Worm (Caenorhabditis elegans) whole organism, L4 larva: ENCODE measurements around the gene rbm-26.
A peak's percentile ranks its signal among the peaks of the same experiment; 100 is the strongest.

Experiments used
- D1046.2 ChIP-seq: fragments of 200-800 bp; sonication (Bioruptor generic); IDR thresholded peaks from 2 replicates; pipeline ENCODE4 v1.3.6; 2022; ENCODE audit warnings: missing genetic modification characterization, missing compliant biosample characterization
- F44E2.7 ChIP-seq: fragments of 200-800 bp; sonication (Bioruptor generic); IDR thresholded peaks from 2 replicates; pipeline ENCODE4 v2.1.2; 2022; ENCODE audit warnings: missing genetic modification characterization, missing compliant biosample characterization
- T26A8.4 ChIP-seq: fragments of 200-800 bp; sonication (Bioruptor generic); IDR thresholded peaks from 2 replicates; pipeline ENCODE4 v1.3.6; 2022; ENCODE audit warnings: missing genetic modification characterization, missing compliant biosample characterization
- Y75B8A.6 ChIP-seq: fragments of 200-800 bp; sonication (Bioruptor generic); IDR thresholded peaks from 2 replicates; pipeline ENCODE4 v1.3.6; 2022; ENCODE audit warnings: missing genetic modification reagents, missing genetic modification characterization, missing compliant biosample characterization
- aha-1 ChIP-seq: fragments of 150-350 bp; peaks from one replicate; lab custom pipeline; 2014; ENCODE audit warnings: missing biosample characterization, missing genetic modification characterization
- arid-1 ChIP-seq: fragments of 200-800 bp; sonication (Bioruptor generic); conservative IDR thresholded peaks from 2 replicates; pipeline ENCODE4 v1.3.6; 2022; ENCODE audit warnings: missing genetic modification reagents, missing genetic modification characterization, missing compliant biosample characterization
- attf-4 ChIP-seq: sonication (generic microtip); optimal IDR thresholded peaks from 3 replicates; lab custom pipeline; 2017; ENCODE audit warnings: missing biosample characterization, missing genetic modification characterization
- daf-16 ChIP-seq, 3 experiments: sonication (generic microtip); optimal IDR thresholded peaks; 2 replicates each; lab custom pipeline; 2016 to 2017; ENCODE audit warnings: missing genetic modification characterization in 3 of 3, missing genetic modification reagents in 3 of 3, mild to moderate bottlenecking in 2 of 3, missing compliant biosample characterization in 2 of 3, missing biosample characterization in 1 of 3, moderate library complexity in 1 of 3
- daf-19 ChIP-seq: fragments of 200-800 bp; sonication (Bioruptor generic); conservative IDR thresholded peaks from 2 replicates; pipeline ENCODE4 v1.3.6; 2022; ENCODE audit warnings: missing genetic modification characterization, missing compliant biosample characterization
- dmd-6 ChIP-seq: fragments of 200-800 bp; sonication (Bioruptor generic); IDR thresholded peaks from 2 replicates; pipeline ENCODE4 v1.3.6; 2022; ENCODE audit warnings: missing genetic modification reagents, missing genetic modification characterization, missing compliant biosample characterization
- dpl-1 ChIP-seq: fragments of 150-350 bp; optimal IDR thresholded peaks from 2 replicates; lab custom pipeline; 2014; ENCODE audit warnings: missing biosample characterization, missing genetic modification reagents, missing genetic modification characterization
- egl-43 ChIP-seq: fragments of 200-800 bp; sonication (Bioruptor generic); IDR thresholded peaks from 2 replicates; pipeline ENCODE4 v1.3.6; 2022; ENCODE audit warnings: missing genetic modification reagents, missing genetic modification characterization, missing compliant biosample characterization
- hlh-11 ChIP-seq: fragments of 200-800 bp; sonication (Bioruptor generic); optimal IDR thresholded peaks from 2 replicates; lab custom pipeline; 2018; ENCODE audit warnings: mild to moderate bottlenecking, missing genetic modification characterization, missing compliant biosample characterization
- hmg-1.1 ChIP-seq: fragments of 200-800 bp; sonication (Bioruptor generic); IDR thresholded peaks from 2 replicates; pipeline ENCODE4 v1.3.6; 2022; ENCODE audit warnings: missing genetic modification reagents, missing genetic modification characterization, missing compliant biosample characterization
- lim-7 ChIP-seq: fragments of 200-800 bp; sonication (Bioruptor generic); IDR thresholded peaks from 2 replicates; pipeline ENCODE4 v1.3.6; 2022; ENCODE audit warnings: missing genetic modification characterization, missing compliant biosample characterization
- lin-1 ChIP-seq: fragments of 200-800 bp; sonication (Bioruptor generic); IDR thresholded peaks from 2 replicates; pipeline ENCODE4 v1.3.6; 2022; ENCODE audit warnings: missing genetic modification reagents, missing genetic modification characterization, missing compliant biosample characterization
- lin-15B ChIP-seq: fragments of 150-350 bp; sonication (generic microtip); optimal IDR thresholded peaks from 3 replicates; lab custom pipeline; 2014; ENCODE audit warnings: missing biosample characterization, missing genetic modification characterization
- lin-39 ChIP-seq: fragments of 150-350 bp; optimal IDR thresholded peaks from 2 replicates; lab custom pipeline; 2014; ENCODE audit warnings: missing biosample characterization, missing genetic modification reagents, missing genetic modification characterization
- lsy-2 ChIP-seq, 2 experiments: fragments of 150-350 bp in 1 of 2; sonication (generic microtip) in 1 of 2; optimal IDR thresholded peaks; 2 replicates each; lab custom pipeline; 2014 to 2017; ENCODE audit warnings: missing biosample characterization in 2 of 2, missing genetic modification characterization in 2 of 2
- madf-5 ChIP-seq, 2 experiments: fragments of 200-800 bp; sonication (Bioruptor generic); IDR thresholded peaks; 2 replicates each; pipeline ENCODE4 v1.3.6; 2022; ENCODE audit warnings: missing compliant biosample characterization in 2 of 2, missing genetic modification characterization in 2 of 2
- madf-9 ChIP-seq: fragments of 200-800 bp; sonication (Bioruptor generic); conservative IDR thresholded peaks from 2 replicates; pipeline ENCODE4 v1.3.6; 2022; ENCODE audit warnings: missing genetic modification reagents, missing genetic modification characterization, missing compliant biosample characterization
- mep-1 ChIP-seq: fragments of 150-350 bp; sonication (generic microtip); optimal IDR thresholded peaks from 3 replicates; lab custom pipeline; 2014; ENCODE audit warnings: missing biosample characterization, missing genetic modification characterization
- mes-2 ChIP-seq: sonication (generic microtip); optimal IDR thresholded peaks from 2 replicates; lab custom pipeline; 2016; ENCODE audit warnings: missing genotype, mild to moderate bottlenecking, missing genetic modification characterization, missing compliant biosample characterization; ENCODE audit not compliant: poor library complexity, severe bottlenecking
- mxl-2 ChIP-seq: fragments of 200-800 bp; sonication (Bioruptor generic); conservative IDR thresholded peaks from 2 replicates; pipeline ENCODE4 v1.3.6; 2022; ENCODE audit warnings: missing genetic modification reagents, missing genetic modification characterization, missing compliant biosample characterization
- nhr-10 ChIP-seq: fragments of 150-350 bp; optimal IDR thresholded peaks from 2 replicates; lab custom pipeline; 2014; ENCODE audit warnings: missing biosample characterization, missing genetic modification characterization
- nhr-237 ChIP-seq: sonication (generic microtip); optimal IDR thresholded peaks from 2 replicates; lab custom pipeline; 2017; ENCODE audit warnings: missing biosample characterization, missing genetic modification characterization
- nhr-28 ChIP-seq: fragments of 150-350 bp; optimal IDR thresholded peaks from 2 replicates; lab custom pipeline; 2014; ENCODE audit warnings: missing biosample characterization, missing genetic modification characterization
- nhr-42 ChIP-seq: fragments of 200-800 bp; sonication (Bioruptor generic); IDR thresholded peaks from 2 replicates; pipeline ENCODE4 v1.3.6; 2022; ENCODE audit warnings: missing genetic modification characterization, missing compliant biosample characterization
- nhr-48 ChIP-seq: sonication (generic microtip); optimal IDR thresholded peaks from 2 replicates; lab custom pipeline; 2016; ENCODE audit warnings: mild to moderate bottlenecking, missing genetic modification characterization, missing compliant biosample characterization
- nhr-6 ChIP-seq: fragments of 150-350 bp; optimal IDR thresholded peaks from 2 replicates; lab custom pipeline; 2014; ENCODE audit warnings: missing biosample characterization, missing genetic modification characterization
- nhr-77 ChIP-seq: fragments of 150-350 bp; optimal IDR thresholded peaks from 2 replicates; lab custom pipeline; 2014; ENCODE audit warnings: missing biosample characterization, missing genetic modification characterization
- pha-4 ChIP-seq, 2 experiments: fragments of 150-350 bp in 1 of 2; fragments of 200-800 bp in 1 of 2; sonication (Bioruptor generic) in 1 of 2; IDR thresholded peaks in 1 of 2; optimal IDR thresholded peaks in 1 of 2; 2 replicates each; pipeline versions ENCODE4 v1.3.6 to Lab custom; 2014 to 2022; ENCODE audit warnings: missing genetic modification characterization in 2 of 2, missing genetic modification reagents in 2 of 2, missing biosample characterization in 1 of 2, missing compliant biosample characterization in 1 of 2
- rbr-2 ChIP-seq: sonication (generic microtip); optimal IDR thresholded peaks from 2 replicates; lab custom pipeline; 2016; ENCODE audit warnings: missing genotype, missing genetic modification characterization, missing compliant biosample characterization
- set-16 ChIP-seq: fragments of 200-800 bp; sonication (Bioruptor generic); IDR thresholded peaks from 2 replicates; pipeline ENCODE4 v1.3.6; 2022; ENCODE audit warnings: missing genetic modification reagents, missing genetic modification characterization, missing compliant biosample characterization
- spr-1 ChIP-seq: sonication (generic microtip); optimal IDR thresholded peaks from 2 replicates; lab custom pipeline; 2016; ENCODE audit warnings: mild to moderate bottlenecking, missing genetic modification characterization, missing compliant biosample characterization
- tra-1 ChIP-seq: fragments of 200-800 bp; sonication (Bioruptor generic); IDR thresholded peaks from 2 replicates; pipeline ENCODE4 v1.3.6; 2022; ENCODE audit warnings: missing genetic modification reagents, missing genetic modification characterization, missing compliant biosample characterization
- unc-39 ChIP-seq: sonication (generic microtip); optimal IDR thresholded peaks from 2 replicates; lab custom pipeline; 2017; ENCODE audit warnings: missing biosample characterization, missing genetic modification characterization
- vab-7 ChIP-seq: fragments of 200-800 bp; sonication (Bioruptor generic); IDR thresholded peaks from 2 replicates; pipeline ENCODE4 v1.3.6; 2022; ENCODE audit warnings: missing genetic modification reagents, missing genetic modification characterization, missing compliant biosample characterization
- zip-2 ChIP-seq: fragments of 150-350 bp; optimal IDR thresholded peaks from 2 replicates; lab custom pipeline; 2014; ENCODE audit warnings: missing biosample characterization, missing genetic modification characterization

Gene rbm-26

ce11 chrIII:5665710-5666109, 45.6 kb upstream of the rbm-26 start:
- TF ChIP-seq lin-39 (tag; lab: Kevin White, UChicago) (no peak), nhr-77 (tag; lab: Kevin White, UChicago) (no peak), madf-9 (no peak), unc-39 (tag; lab: Kevin White, UChicago) (no peak)

- TF ChIP-seq rbr-2 (tag; lab: Kevin White, UChicago) (peak; percentile 8), lim-7 (GFP tag; lab: Robert Waterston, UW) (no peak), pha-4 (GFP tag; IDR thresholded peaks at IDR 0.05; lab: Robert Waterston, UW) (no peak), pha-4 (tag; optimal IDR thresholded peaks at IDR 0.05; lab: Kevin White, UChicago) (peak; percentile 31), vab-7 (GFP tag; lab: Robert Waterston, UW) (no peak), madf-5 (GFP tag; IDR thresholded peaks at IDR 0.05; lab: Robert Waterston, UW) (no peak), lsy-2 (tag; optimal IDR thresholded peaks at IDR 0.05; lab: Kevin White, UChicago) (peak in 1 of 2 experiments; percentile 38), daf-16 (GFP tag; optimal IDR thresholded peaks at IDR 0.05; lab: Kevin White, UChicago) (no peak), daf-16 (tag; optimal IDR thresholded peaks at IDR 0.05; lab: Kevin White, UChicago) (peak; percentile 19), hmg-1.1 (GFP tag; lab: Robert Waterston, UW) (no peak), attf-4 (tag; lab: Kevin White, UChicago) (no peak), mes-2 (tag; lab: Kevin White, UChicago) (peak; percentile 6), nhr-28 (tag; lab: Kevin White, UChicago) (peak; percentile 21), egl-43 (no peak), hlh-11 (peak; percentile 15), zip-2 (tag; lab: Kevin White, UChicago) (no peak), arid-1 (no peak), lin-15B (tag; lab: Kevin White, UChicago) (no peak), mep-1 (peak; percentile 28)
Observed at ce11 chrIII:5667952-5668489, 43.3 kb upstream of the rbm-26 start.

- TF ChIP-seq F44E2.7, result no peak
- peak; percentile 61 for TF ChIP-seq aha-1 (tag; lab: Kevin White, UChicago)
Observed at ce11 chrIII:5674196-5674595, 37.1 kb upstream of the rbm-26 start.

- TF ChIP-seq daf-19 (no peak), dpl-1 (GFP tag; lab: Kevin White, UChicago) (no peak), madf-9 (no peak), mxl-2 (GFP tag; lab: Robert Waterston, UW) (no peak), nhr-48 (tag; lab: Kevin White, UChicago) (no peak), D1046.2 (0 out of 2 replicates have a peak, but pooled peaks have one; percentile 6), T26A8.4 (GFP tag; lab: Robert Waterston, UW) (no peak), dmd-6 (GFP tag; lab: Robert Waterston, UW) (no peak), mes-2 (tag; lab: Kevin White, UChicago) (no peak), Y75B8A.6 (no peak), aha-1 (tag; lab: Kevin White, UChicago) (peak; percentile 52), nhr-77 (tag; lab: Kevin White, UChicago) (no peak), nhr-10 (no peak), lin-1 (GFP tag; lab: Robert Waterston, UW) (no peak), arid-1 (no peak), nhr-237 (tag; lab: Kevin White, UChicago) (no peak), hmg-1.1 (GFP tag; lab: Robert Waterston, UW) (no peak), set-16 (GFP tag; lab: Robert Waterston, UW) (peak; percentile 92), nhr-42 (GFP tag; lab: Robert Waterston, UW) (no peak), tra-1 (no peak), spr-1 (tag; lab: Kevin White, UChicago) (no peak), nhr-6 (tag; lab: Kevin White, UChicago) (no peak)
Observed at ce11 chrIII:5675384-5675984, 35.9 kb upstream of the rbm-26 start.
